Worm (Caenorhabditis elegans) whole organism, L1 larva: ENCODE data around the gene ZK792.4.
A peak's percentile ranks its signal among the peaks of the same experiment; 100 is the strongest.

ENCODE experiments used
- C04F5.9 ChIP-seq: sonication (generic microtip); optimal IDR thresholded peaks from 2 replicates; lab custom pipeline; 2016; ENCODE audit warnings: missing genetic modification characterization, missing compliant biosample characterization
- Y116A8C.19 ChIP-seq: sonication (generic microtip); optimal IDR thresholded peaks from 2 replicates; lab custom pipeline; 2016; ENCODE audit warnings: missing compliant biosample characterization, missing genetic modification characterization, borderline replicate concordance
- alr-1 ChIP-seq: fragments of 200-800 bp; sonication (Bioruptor generic); optimal IDR thresholded peaks from 2 replicates; lab custom pipeline; 2018; ENCODE audit warnings: borderline replicate concordance, mild to moderate bottlenecking, missing genetic modification characterization, missing compliant biosample characterization
- aly-2 ChIP-seq: fragments of 150-350 bp; optimal IDR thresholded peaks from 2 replicates; lab custom pipeline; 2014; ENCODE audit warnings: missing biosample characterization, missing genetic modification characterization
- blmp-1 ChIP-seq: fragments of 150-350 bp; optimal IDR thresholded peaks from 2 replicates; lab custom pipeline; 2014; ENCODE audit warnings: missing biosample characterization, missing genetic modification characterization
- ceh-63 ChIP-seq: fragments of 200-800 bp; sonication (Bioruptor generic); optimal IDR thresholded peaks from 2 replicates; lab custom pipeline; 2018; ENCODE audit warnings: mild to moderate bottlenecking, missing genetic modification characterization, missing compliant biosample characterization
- ceh-82 ChIP-seq, 3 experiments: fragments of 150-350 bp in 1 of 3; sonication (generic microtip) in 2 of 3; optimal IDR thresholded peaks; 2 replicates each; lab custom pipeline; 2014 to 2017; ENCODE audit warnings: missing biosample characterization in 3 of 3, missing genetic modification characterization in 3 of 3
- ceh-88 ChIP-seq: fragments of 200-800 bp; sonication (Bioruptor generic); IDR thresholded peaks from 2 replicates; pipeline ENCODE4 v1.3.6; 2022; ENCODE audit warnings: missing genetic modification characterization, missing compliant biosample characterization
- ces-1 ChIP-seq: fragments of 150-350 bp; optimal IDR thresholded peaks from 2 replicates; lab custom pipeline; 2014; ENCODE audit warnings: missing biosample characterization, missing genetic modification reagents, missing genetic modification characterization
- dsc-1 ChIP-seq: sonication (generic microtip); optimal IDR thresholded peaks from 2 replicates; lab custom pipeline; 2016; ENCODE audit warnings: mild to moderate bottlenecking, missing genetic modification characterization, missing compliant biosample characterization
- efl-1 ChIP-seq, 4 experiments: fragments of 150-350 bp; optimal IDR thresholded peaks in 3 of 4; peaks in 1 of 4; 1 replicate in 1 of 4; 2 replicates in 3 of 4; lab custom pipeline; 2014; ENCODE audit warnings: missing biosample characterization in 2 of 4, missing genetic modification characterization in 2 of 4, missing genetic modification reagents in 2 of 4
- efl-3 ChIP-seq: fragments of 200-800 bp; sonication (Bioruptor generic); optimal IDR thresholded peaks from 2 replicates; lab custom pipeline; 2018; ENCODE audit warnings: mild to moderate bottlenecking, missing genetic modification characterization, missing compliant biosample characterization
- egl-13 ChIP-seq: sonication (generic microtip); optimal IDR thresholded peaks from 2 replicates; lab custom pipeline; 2016; ENCODE audit warnings: missing genotype, missing genetic modification reagents, missing genetic modification characterization, missing compliant biosample characterization
- egl-27 ChIP-seq, 2 experiments: fragments of 150-350 bp in 1 of 2; sonication (generic microtip); optimal IDR thresholded peaks; 3 replicates each; lab custom pipeline; 2017 to 2018; ENCODE audit warnings: missing biosample characterization in 2 of 2, missing genetic modification characterization in 2 of 2, missing genetic modification reagents in 2 of 2
- fkh-10 ChIP-seq: sonication (generic microtip); optimal IDR thresholded peaks from 2 replicates; lab custom pipeline; 2017; ENCODE audit warnings: missing biosample characterization, missing genetic modification reagents, missing genetic modification characterization
- fkh-4 ChIP-seq: sonication (generic microtip); optimal IDR thresholded peaks from 2 replicates; lab custom pipeline; 2016; ENCODE audit warnings: missing compliant biosample characterization, missing genetic modification characterization, borderline replicate concordance
- fkh-8 ChIP-seq: sonication (generic microtip); optimal IDR thresholded peaks from 2 replicates; lab custom pipeline; 2016; ENCODE audit warnings: mild to moderate bottlenecking, missing genetic modification characterization, missing compliant biosample characterization
- fos-1 ChIP-seq: fragments of 150-350 bp; optimal IDR thresholded peaks from 2 replicates; lab custom pipeline; 2014; ENCODE audit warnings: missing biosample characterization, missing genetic modification characterization
- hlh-17 ChIP-seq: fragments of 200-800 bp; sonication (Bioruptor generic); optimal IDR thresholded peaks from 2 replicates; lab custom pipeline; 2018; ENCODE audit warnings: missing genetic modification characterization, mild to moderate bottlenecking, missing compliant biosample characterization, moderate library complexity, borderline replicate concordance
- hlh-4 ChIP-seq: sonication (generic microtip); optimal IDR thresholded peaks from 2 replicates; lab custom pipeline; 2016; ENCODE audit warnings: mild to moderate bottlenecking, missing genetic modification characterization, missing compliant biosample characterization
- hpl-2 ChIP-seq: fragments of 150-350 bp; optimal IDR thresholded peaks from 2 replicates; lab custom pipeline; 2014; ENCODE audit warnings: missing biosample characterization, missing genetic modification reagents, missing genetic modification characterization
- isw-1 ChIP-seq: fragments of 200-800 bp; sonication (Bioruptor generic); IDR thresholded peaks from 2 replicates; pipeline ENCODE4 v1.3.6; 2022; ENCODE audit warnings: missing genetic modification characterization, missing compliant biosample characterization
- jun-1 ChIP-seq: fragments of 150-350 bp; optimal IDR thresholded peaks from 2 replicates; lab custom pipeline; 2014; ENCODE audit warnings: missing biosample characterization, missing genetic modification reagents, missing genetic modification characterization
- lin-13 ChIP-seq: fragments of 150-350 bp; optimal IDR thresholded peaks from 2 replicates; lab custom pipeline; 2014; ENCODE audit warnings: missing biosample characterization, missing genetic modification reagents, missing genetic modification characterization
- lin-15B ChIP-seq: fragments of 150-350 bp; sonication (generic microtip); optimal IDR thresholded peaks from 3 replicates; lab custom pipeline; 2014; ENCODE audit warnings: missing biosample characterization, missing genetic modification characterization
- lin-35 ChIP-seq, 2 experiments: fragments of 150-350 bp; optimal IDR thresholded peaks; 2 replicates each; lab custom pipeline; 2014; ENCODE audit warnings: missing biosample characterization in 2 of 2, missing genetic modification characterization in 2 of 2, missing genetic modification reagents in 2 of 2
- lin-39 ChIP-seq: fragments of 150-350 bp; optimal IDR thresholded peaks from 2 replicates; lab custom pipeline; 2014; ENCODE audit warnings: missing biosample characterization, missing genetic modification reagents, missing genetic modification characterization
- lir-3 ChIP-seq: sonication (generic microtip); optimal IDR thresholded peaks from 2 replicates; lab custom pipeline; 2016; ENCODE audit warnings: mild to moderate bottlenecking, missing genetic modification characterization, moderate library complexity, missing compliant biosample characterization; ENCODE audit not compliant: poor library complexity
- mab-9 ChIP-seq: fragments of 200-800 bp; sonication (Bioruptor generic); IDR thresholded peaks from 2 replicates; pipeline ENCODE4 v1.3.6; 2022; ENCODE audit warnings: missing genetic modification reagents, missing genetic modification characterization, missing compliant biosample characterization
- mdl-1 ChIP-seq, 2 experiments: fragments of 150-350 bp; optimal IDR thresholded peaks; 2 replicates each; lab custom pipeline; 2014 to 2017; ENCODE audit warnings: missing biosample characterization in 2 of 2, missing genetic modification characterization in 2 of 2, inconsistent platforms in 1 of 2
- nhr-12 ChIP-seq: sonication (generic microtip); optimal IDR thresholded peaks from 2 replicates; lab custom pipeline; 2017; ENCODE audit warnings: missing biosample characterization, missing genetic modification characterization
- nhr-19 ChIP-seq: fragments of 200-800 bp; sonication (Bioruptor generic); conservative IDR thresholded peaks from 2 replicates; pipeline ENCODE4 v1.3.6; 2022; ENCODE audit warnings: missing genetic modification characterization, missing compliant biosample characterization
- nhr-237 ChIP-seq: fragments of 150-350 bp; optimal IDR thresholded peaks from 2 replicates; lab custom pipeline; 2014; ENCODE audit warnings: missing biosample characterization, missing genetic modification characterization
- nhr-76 ChIP-seq: sonication (generic microtip); optimal IDR thresholded peaks from 2 replicates; lab custom pipeline; 2017; ENCODE audit warnings: missing biosample characterization, missing genetic modification characterization
- nhr-85 ChIP-seq: sonication (generic microtip); peaks from one replicate; lab custom pipeline; 2016; ENCODE audit warnings: missing genetic modification characterization, inconsistent platforms, missing compliant biosample characterization
- pag-3 ChIP-seq: sonication (generic microtip); optimal IDR thresholded peaks from 2 replicates; lab custom pipeline; 2017; ENCODE audit warnings: missing genetic modification characterization, mild to moderate bottlenecking, missing compliant biosample characterization, antibody characterized with exemption, borderline replicate concordance; ENCODE audit not compliant: insufficient read depth
- pax-3 ChIP-seq: fragments of 200-800 bp; sonication (Bioruptor generic); optimal IDR thresholded peaks from 2 replicates; lab custom pipeline; 2018; ENCODE audit warnings: mild to moderate bottlenecking, missing genetic modification characterization, moderate library complexity, missing compliant biosample characterization
- snpc-4 ChIP-seq: fragments of 150-350 bp; optimal IDR thresholded peaks from 2 replicates; lab custom pipeline; 2014; ENCODE audit warnings: missing biosample characterization, missing genetic modification characterization
- snu-23 ChIP-seq: sonication (generic microtip); optimal IDR thresholded peaks from 2 replicates; lab custom pipeline; 2016; ENCODE audit warnings: missing genetic modification characterization, missing compliant biosample characterization
- sox-4 ChIP-seq: sonication (generic microtip); optimal IDR thresholded peaks from 2 replicates; lab custom pipeline; 2016; ENCODE audit warnings: missing genetic modification characterization, missing compliant biosample characterization
- swsn-7 ChIP-seq: sonication (generic microtip); optimal IDR thresholded peaks from 2 replicates; lab custom pipeline; 2016; ENCODE audit warnings: missing genetic modification characterization, missing compliant biosample characterization
- unc-62 ChIP-seq: fragments of 150-350 bp; optimal IDR thresholded peaks from 2 replicates; lab custom pipeline; 2014; ENCODE audit warnings: missing biosample characterization, missing genetic modification reagents, missing genetic modification characterization
- unc-86 ChIP-seq: sonication (generic microtip); optimal IDR thresholded peaks from 2 replicates; lab custom pipeline; 2016; ENCODE audit warnings: missing genetic modification characterization, missing compliant biosample characterization
- unc-98 ChIP-seq: fragments of 200-800 bp; sonication (Bioruptor generic); IDR thresholded peaks from 2 replicates; pipeline ENCODE4 v1.3.6; 2022; ENCODE audit warnings: missing genetic modification characterization, missing compliant biosample characterization
- xbp-1 ChIP-seq: sonication (generic microtip); optimal IDR thresholded peaks from 2 replicates; lab custom pipeline; 2016; ENCODE audit warnings: missing genetic modification characterization, missing compliant biosample characterization
- ztf-11 ChIP-seq, 2 experiments: sonication (generic microtip); optimal IDR thresholded peaks; 2 replicates each; lab custom pipeline; 2016 to 2017; ENCODE audit warnings: missing genetic modification characterization in 2 of 2, missing biosample characterization in 1 of 2, missing compliant biosample characterization in 1 of 2

Gene ZK792.4

DNA sequence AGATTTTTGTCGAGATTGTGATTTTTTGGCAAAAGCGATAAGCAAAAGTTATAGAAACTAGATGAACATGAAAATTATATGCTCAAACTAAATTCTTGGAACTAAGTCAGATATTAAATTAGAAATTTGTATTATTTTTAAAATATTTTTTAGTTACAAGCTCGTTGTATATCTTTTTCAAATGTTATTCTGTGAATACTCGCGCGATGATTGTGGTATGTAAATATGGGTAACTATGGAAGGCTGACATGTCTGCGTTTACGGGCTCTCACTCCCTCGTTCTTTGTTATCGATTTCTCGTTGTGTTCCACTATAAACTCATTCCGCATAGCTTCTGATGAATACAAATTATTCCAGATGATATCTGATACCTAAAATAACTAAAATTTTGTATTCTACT, 12.3 kb upstream of the ZK792.4 start, which contains the start of gene ZK792.7:
Gene ZK792.7 (plus strand): TSS at position 301 of the 400 bp plus-strand sequence.
- TF ChIP-seq fkh-8 (tag; lab: Kevin White, UChicago) (no peak), efl-1 (optimal IDR thresholded peaks at IDR 0.05; lab: Kevin White, UChicago) (no peak), efl-1 (GFP tag; optimal IDR thresholded peaks at IDR 0.05 in 1 of 2; lab: Kevin White, UChicago) (no peak), pax-3 (no peak), nhr-12 (tag; lab: Kevin White, UChicago) (no peak), isw-1 (GFP tag; lab: Robert Waterston, UW) (no peak), nhr-85 (tag; lab: Kevin White, UChicago) (no peak), blmp-1 (no peak), jun-1 (tag; lab: Kevin White, UChicago) (no peak), lir-3 (tag; lab: Kevin White, UChicago) (no peak), snu-23 (no peak), pag-3 (tag; lab: Kevin White, UChicago) (no peak), mdl-1 (tag; optimal IDR thresholded peaks at IDR 0.05; lab: Kevin White, UChicago) (no peak), nhr-19 (no peak), C04F5.9 (no peak), ceh-88 (no peak), nhr-76 (no peak), ces-1 (GFP tag; lab: Kevin White, UChicago) (no peak), xbp-1 (tag; lab: Kevin White, UChicago) (no peak)

DNA sequence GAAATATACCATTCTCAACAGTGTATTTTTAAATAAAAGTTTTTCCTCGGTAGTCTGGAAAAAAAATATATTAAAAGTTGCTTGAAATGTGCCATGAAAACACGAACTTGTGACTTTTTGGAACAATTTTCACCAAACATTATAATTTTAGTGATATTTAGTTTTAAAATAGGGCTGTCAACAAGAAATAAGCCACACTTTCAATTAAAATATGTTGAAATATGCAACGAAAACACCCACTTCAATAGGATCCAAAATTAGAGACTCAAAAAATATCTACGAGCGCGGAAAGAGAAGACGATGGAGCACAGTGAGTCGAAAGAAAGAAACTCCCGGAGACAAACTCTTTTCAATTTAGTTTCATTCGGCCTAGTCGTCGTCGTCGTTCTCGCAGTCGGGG, 11.7 kb upstream of the ZK792.4 start, which contains the start of gene ZK792.12:
Gene ZK792.12 (plus strand): TSS at position 301 of the 400 bp plus-strand sequence.
- TF ChIP-seq efl-1 (optimal IDR thresholded peaks at IDR 0.05; lab: Kevin White, UChicago) = no peak
- no peak for TF ChIP-seq efl-1 (GFP tag; optimal IDR thresholded peaks at IDR 0.05 in 1 of 2; lab: Kevin White, UChicago)
- no peak for TF ChIP-seq lin-13 (GFP tag; lab: Kevin White, UChicago)
- no peak for TF ChIP-seq egl-13 (tag; lab: Kevin White, UChicago)
- TF ChIP-seq lin-39 (tag; lab: Kevin White, UChicago) = no peak
- no peak for TF ChIP-seq lin-35 (GFP tag; optimal IDR thresholded peaks at IDR 0.05; lab: Kevin White, UChicago)
- no peak for TF ChIP-seq hlh-17
- TF ChIP-seq Y116A8C.19 (tag; lab: Kevin White, UChicago) = no peak
- TF ChIP-seq nhr-85 (tag; lab: Kevin White, UChicago) = no peak
- no peak for TF ChIP-seq efl-3 (GFP tag; lab: Kevin White, UChicago)
- no peak for TF ChIP-seq dsc-1
- TF ChIP-seq ceh-82 (tag; optimal IDR thresholded peaks at IDR 0.05; lab: Kevin White, UChicago) = no peak
- TF ChIP-seq fkh-4 (tag; lab: Kevin White, UChicago) = no peak
- TF ChIP-seq unc-86 = no peak
- no peak for TF ChIP-seq fos-1 (tag; lab: Kevin White, UChicago)
- TF ChIP-seq nhr-19 = no peak

DNA sequence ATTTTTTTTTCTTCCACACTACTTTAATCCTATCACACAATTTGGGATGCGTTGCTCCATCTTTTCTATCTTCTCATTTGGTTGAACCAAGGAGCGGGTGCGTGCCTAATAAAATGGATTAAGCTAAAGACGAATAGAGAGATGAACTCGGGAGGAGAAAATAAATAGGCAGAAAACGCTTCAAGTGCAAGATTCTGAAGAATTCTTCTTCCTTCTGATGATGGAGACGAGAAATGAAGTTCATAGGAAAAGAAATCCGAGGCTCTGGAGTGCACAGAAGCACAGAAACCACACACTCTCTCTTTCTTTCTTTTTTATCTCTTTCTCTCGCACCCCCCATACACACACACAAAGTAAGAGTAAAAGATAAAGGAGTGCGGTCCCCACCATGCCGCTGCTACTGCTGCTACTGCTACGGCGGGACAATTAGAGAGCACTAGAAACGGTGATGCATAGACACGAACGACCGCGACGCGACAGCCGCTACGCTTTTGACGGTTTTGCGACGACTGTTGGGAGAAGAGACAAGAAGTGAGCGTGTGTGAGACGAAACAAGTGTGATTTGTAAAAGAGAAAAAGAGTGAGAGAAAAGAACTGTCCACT, 10.4 kb upstream of the ZK792.4 start:
- TF ChIP-seq hpl-2 (GFP tag; lab: Kevin White, UChicago) (no peak), alr-1 (tag; lab: Kevin White, UChicago) (no peak), hlh-4 (no peak), sox-4 (tag; lab: Kevin White, UChicago) (no peak), efl-3 (GFP tag; lab: Kevin White, UChicago) (no peak), lir-3 (tag; lab: Kevin White, UChicago) (peak; percentile 20), swsn-7 (tag; lab: Kevin White, UChicago) (peak; percentile 74), C04F5.9 (no peak), snpc-4 (peak; percentile 31), unc-98 (GFP tag; lab: Robert Waterston, UW) (no peak), egl-27 (tag; optimal IDR thresholded peaks at IDR 0.05; lab: Kevin White, UChicago) (peak in 1 of 2 experiments; percentile 72), lin-35 (GFP tag; optimal IDR thresholded peaks at IDR 0.05; lab: Kevin White, UChicago) (peak; percentile 57 to 82), pag-3 (tag; lab: Kevin White, UChicago) (no peak), hlh-17 (no peak), lin-15B (tag; lab: Kevin White, UChicago) (no peak), ceh-88 (no peak), mab-9 (no peak), unc-62 (GFP tag; lab: Kevin White, UChicago) (no peak), nhr-237 (tag; lab: Kevin White, UChicago) (peak; percentile 67), ceh-63 (no peak), aly-2 (tag; lab: Kevin White, UChicago) (no peak), fkh-4 (tag; lab: Kevin White, UChicago) (no peak), ztf-11 (tag; optimal IDR thresholded peaks at IDR 0.05; lab: Kevin White, UChicago) (no peak), mdl-1 (tag; optimal IDR thresholded peaks at IDR 0.05; lab: Kevin White, UChicago) (peak in 1 of 2 experiments; percentile 80), isw-1 (GFP tag; lab: Robert Waterston, UW) (no peak; the same call in 1 of the 2 replicates), fos-1 (tag; lab: Kevin White, UChicago) (no peak), fkh-10 (peak; percentile 61)
